Fruit fly (Drosophila melanogaster) whole organism, embryonic: ENCODE results near the gene prt.
A peak's percentile ranks its signal among the peaks of the same experiment; 100 is the strongest.

Experiments
- Ada2b ChIP-seq: fragments of 200-800 bp; sonication (Bioruptor generic); IDR thresholded peaks from 2 replicates; pipeline ENCODE4 v1.3.6; 2022; ENCODE audit warnings: missing biosample characterization, missing genetic modification characterization
- Asciz ChIP-seq: fragments of 200-800 bp; sonication (Bioruptor generic); optimal IDR thresholded peaks from 2 replicates; lab custom pipeline; 2017; ENCODE audit warnings: missing biosample characterization, mild to moderate bottlenecking, missing genetic modification characterization, missing genetic modification reagents
- CG10654 ChIP-seq: fragments of 200-800 bp; sonication (Bioruptor generic); optimal IDR thresholded peaks from 2 replicates; lab custom pipeline; 2016; ENCODE audit warnings: missing biosample characterization, missing genetic modification characterization
- CG12942 ChIP-seq: fragments of 200-800 bp; sonication (Bioruptor generic); optimal IDR thresholded peaks from 3 replicates; lab custom pipeline; 2016; ENCODE audit warnings: missing biosample characterization, missing genetic modification characterization
- CG14441 ChIP-seq: fragments of 200-800 bp; sonication (Bioruptor generic); IDR thresholded peaks from 2 replicates; pipeline ENCODE4 v1.3.6; 2022; ENCODE audit warnings: missing biosample characterization, missing genetic modification characterization
- CG18011 ChIP-seq: fragments of 200-800 bp; sonication (Bioruptor generic); optimal IDR thresholded peaks from 2 replicates; lab custom pipeline; 2017; ENCODE audit warnings: missing biosample characterization, missing genetic modification characterization, mild to moderate bottlenecking, moderate library complexity, missing genotype
- CG18764 ChIP-seq: fragments of 200-800 bp; sonication (Bioruptor generic); optimal IDR thresholded peaks from 3 replicates; lab custom pipeline; 2016; ENCODE audit warnings: missing biosample characterization, missing genetic modification characterization
- CG2129 ChIP-seq: fragments of 200-800 bp; sonication (Bioruptor generic); IDR thresholded peaks from 2 replicates; pipeline ENCODE4 v1.3.6; 2022; ENCODE audit warnings: missing biosample characterization, missing genetic modification characterization; ENCODE audit not compliant: partially characterized antibody
- CG32532 ChIP-seq: fragments of 200-800 bp; sonication (Bioruptor generic); IDR thresholded peaks from 2 replicates; pipeline ENCODE4 v1.3.6; 2022; ENCODE audit warnings: missing biosample characterization, missing genetic modification characterization
- CG3838 ChIP-seq: fragments of 200-800 bp; sonication (Bioruptor generic); optimal IDR thresholded peaks from 3 replicates; lab custom pipeline; 2016; ENCODE audit warnings: missing biosample characterization, missing genetic modification characterization
- CG6272 ChIP-seq: fragments of 200-800 bp; sonication (Bioruptor generic); IDR thresholded peaks from 2 replicates; pipeline ENCODE4 v1.3.6; 2022; ENCODE audit warnings: missing biosample characterization, missing genetic modification characterization
- CG8290 ChIP-seq, 3 experiments: fragments of 200-800 bp; sonication (Bioruptor generic); optimal IDR thresholded peaks; 2 replicates each; lab custom pipeline; 2016 to 2019; ENCODE audit warnings: missing biosample characterization in 3 of 3, missing genetic modification characterization in 3 of 3, mild to moderate bottlenecking in 2 of 3, moderate library complexity in 1 of 3
- CG8478 ChIP-seq: fragments of >200 bp; optimal IDR thresholded peaks from 2 replicates; lab custom pipeline; 2018
- CG8924 ChIP-seq: fragments of 200-800 bp; optimal IDR thresholded peaks from 3 replicates; lab custom pipeline; 2019; ENCODE audit warnings: missing biosample characterization, mild to moderate bottlenecking, missing genetic modification characterization, moderate library complexity
- CrebB ChIP-seq: fragments of 200-800 bp; sonication (Bioruptor generic); optimal IDR thresholded peaks from 3 replicates; lab custom pipeline; 2018; ENCODE audit warnings: missing biosample characterization, mild to moderate bottlenecking, missing genetic modification characterization
- D19A ChIP-seq: fragments of 200-800 bp; optimal IDR thresholded peaks from 3 replicates; lab custom pipeline; 2019; ENCODE audit warnings: missing biosample characterization, mild to moderate bottlenecking, missing genetic modification characterization, moderate library complexity
- Dip3 ChIP-seq: fragments of 200-800 bp; sonication (Bioruptor generic); optimal IDR thresholded peaks from 3 replicates; lab custom pipeline; 2016; ENCODE audit warnings: missing biosample characterization, missing genetic modification characterization
- Eip74EF ChIP-seq, 2 experiments: fragments of 200-800 bp in 1 of 2; fragments of >200 bp in 1 of 2; sonication (Bioruptor generic) in 1 of 2; optimal IDR thresholded peaks; 2 replicates each; lab custom pipeline; 2017 to 2019; ENCODE audit warnings: missing biosample characterization in 2 of 2, missing genetic modification characterization in 2 of 2, mild to moderate bottlenecking in 1 of 2, moderate library complexity in 1 of 2
- Fer2 ChIP-seq: fragments of 200-800 bp; sonication (Bioruptor generic); optimal IDR thresholded peaks from 2 replicates; lab custom pipeline; 2018; ENCODE audit warnings: missing biosample characterization, mild to moderate bottlenecking, missing genetic modification characterization, moderate library complexity
- Hand ChIP-seq: fragments of 200-800 bp; sonication (Bioruptor generic); optimal IDR thresholded peaks from 2 replicates; lab custom pipeline; 2017; ENCODE audit warnings: mild to moderate bottlenecking, missing biosample characterization, missing genetic modification reagents, missing genetic modification characterization
- Hr3 ChIP-seq: fragments of 200-800 bp; sonication (Bioruptor generic); optimal IDR thresholded peaks from 3 replicates; lab custom pipeline; 2016; ENCODE audit warnings: missing biosample characterization, missing genetic modification characterization
- Hsf ChIP-seq: fragments of 200-800 bp; sonication (Bioruptor generic); optimal IDR thresholded peaks from 3 replicates; lab custom pipeline; 2016; ENCODE audit warnings: missing biosample characterization, missing genetic modification characterization
- Kr ChIP-seq: fragments of 200-800 bp; sonication (Bioruptor generic); optimal IDR thresholded peaks from 2 replicates; lab custom pipeline; 2017; ENCODE audit warnings: missing biosample characterization, mild to moderate bottlenecking, missing genetic modification characterization
- Lim3 ChIP-seq: fragments of 200-800 bp; sonication (Bioruptor generic); IDR thresholded peaks from 2 replicates; pipeline ENCODE4 v1.3.6; 2022; ENCODE audit warnings: missing biosample characterization, missing genetic modification characterization
- Mrtf ChIP-seq: fragments of 200-800 bp; sonication (Bioruptor generic); IDR thresholded peaks from 3 replicates; pipeline ENCODE4 v1.3.6; 2022; ENCODE audit warnings: missing biosample characterization, missing genetic modification characterization
- NFAT ChIP-seq: fragments of 200-800 bp; sonication (Bioruptor generic); IDR thresholded peaks from 2 replicates; pipeline ENCODE4 v1.3.6; 2022; ENCODE audit warnings: missing biosample characterization, missing genetic modification characterization
- Spps ChIP-seq: fragments of 200-800 bp; sonication (Bioruptor generic); optimal IDR thresholded peaks from 2 replicates; lab custom pipeline; 2018; ENCODE audit warnings: missing biosample characterization, mild to moderate bottlenecking, missing genetic modification characterization
- Vsx1 ChIP-seq: fragments of 200-800 bp; sonication (Bioruptor generic); optimal IDR thresholded peaks from 2 replicates; lab custom pipeline; 2017; ENCODE audit warnings: missing biosample characterization, mild to moderate bottlenecking, missing genetic modification characterization, missing genetic modification reagents
- Xrp1 ChIP-seq: fragments of 200-800 bp; sonication (Bioruptor generic); IDR thresholded peaks from 2 replicates; pipeline ENCODE4 v1.3.6; 2022; ENCODE audit warnings: missing biosample characterization, missing genetic modification characterization
- aop ChIP-seq: fragments of 200-800 bp; sonication (Bioruptor generic); IDR thresholded peaks from 2 replicates; pipeline ENCODE4 v1.3.6; 2022; ENCODE audit warnings: missing biosample characterization, missing genetic modification characterization
- cad ChIP-seq: fragments of >200 bp; optimal IDR thresholded peaks from 2 replicates; lab custom pipeline; 2017; ENCODE audit warnings: missing biosample characterization, missing genetic modification characterization
- cato ChIP-seq: fragments of 200-800 bp; sonication (Bioruptor generic); optimal IDR thresholded peaks from 2 replicates; lab custom pipeline; 2016; ENCODE audit warnings: missing biosample characterization, missing genetic modification characterization, borderline replicate concordance
- chn ChIP-seq: fragments of 200-800 bp; sonication (Bioruptor generic); optimal IDR thresholded peaks from 2 replicates; lab custom pipeline; 2016; ENCODE audit warnings: missing biosample characterization, missing genetic modification characterization
- dati ChIP-seq: fragments of 200-800 bp; sonication (Bioruptor generic); IDR thresholded peaks from 2 replicates; pipeline ENCODE4 v1.3.6; 2022; ENCODE audit warnings: missing biosample characterization, missing genetic modification characterization
- en ChIP-seq: fragments of 200-800 bp; sonication (Bioruptor generic); optimal IDR thresholded peaks from 2 replicates; lab custom pipeline; 2016; ENCODE audit warnings: missing biosample characterization, missing genetic modification characterization
- ewg ChIP-seq: fragments of 200-800 bp; sonication (Bioruptor generic); optimal IDR thresholded peaks from 3 replicates; lab custom pipeline; 2017; ENCODE audit warnings: mild to moderate bottlenecking, missing biosample characterization, missing genetic modification reagents, missing genetic modification characterization
- gsb-n ChIP-seq: fragments of 200-800 bp; sonication (Bioruptor generic); optimal IDR thresholded peaks from 3 replicates; lab custom pipeline; 2018; ENCODE audit warnings: missing biosample characterization, mild to moderate bottlenecking, missing genetic modification characterization
- hbn ChIP-seq: fragments of 200-800 bp; sonication (Bioruptor generic); IDR thresholded peaks from 2 replicates; pipeline ENCODE4 v1.3.6; 2022; ENCODE audit warnings: missing biosample characterization, missing genetic modification characterization; ENCODE audit not compliant: partially characterized antibody
- knrl ChIP-seq: fragments of 200-800 bp; sonication (Bioruptor generic); IDR thresholded peaks from 3 replicates; pipeline ENCODE4 v1.3.6; 2022; ENCODE audit warnings: missing biosample characterization, missing genetic modification characterization; ENCODE audit not compliant: partially characterized antibody
- ro ChIP-seq: fragments of 200-800 bp; sonication (Bioruptor generic); IDR thresholded peaks from 2 replicates; pipeline ENCODE4 v1.3.6; 2022; ENCODE audit warnings: missing biosample characterization, missing genetic modification characterization
- row ChIP-seq: fragments of 200-800 bp; sonication (Bioruptor generic); IDR thresholded peaks from 3 replicates; pipeline ENCODE4 v1.3.6; 2022; ENCODE audit warnings: missing biosample characterization, missing genetic modification characterization
- sim ChIP-seq: fragments of 200-800 bp; sonication (Bioruptor generic); IDR thresholded peaks from 2 replicates; pipeline ENCODE4 v1.3.6; 2022; ENCODE audit warnings: missing biosample characterization, missing genetic modification characterization
- sisA ChIP-seq: fragments of 200-800 bp; sonication (Bioruptor generic); IDR thresholded peaks from 2 replicates; pipeline ENCODE4 v1.3.6; 2022; ENCODE audit warnings: missing biosample characterization, missing genetic modification characterization
- tgo ChIP-seq: fragments of 200-800 bp; sonication (Bioruptor generic); IDR thresholded peaks from 3 replicates; pipeline ENCODE4 v1.3.6; 2022; ENCODE audit warnings: missing biosample characterization, missing genetic modification characterization
- tll ChIP-seq, 2 experiments: fragments of 200-800 bp in 1 of 2; fragments of >200 bp in 1 of 2; sonication (Bioruptor generic) in 1 of 2; optimal IDR thresholded peaks; 2 replicates each; lab custom pipeline; 2017 to 2019; ENCODE audit warnings: missing biosample characterization in 2 of 2, missing genetic modification characterization in 2 of 2, mild to moderate bottlenecking in 1 of 2, moderate library complexity in 1 of 2
- twi ChIP-seq: fragments of 200-800 bp; optimal IDR thresholded peaks from 2 replicates; lab custom pipeline; 2019; ENCODE audit warnings: missing biosample characterization, mild to moderate bottlenecking, missing genetic modification characterization, moderate library complexity
- usp ChIP-seq: fragments of >200 bp; optimal IDR thresholded peaks from 2 replicates; lab custom pipeline; 2017; ENCODE audit warnings: missing biosample characterization, missing genetic modification characterization
- vvl ChIP-seq: fragments of 200-800 bp; sonication (Bioruptor generic); IDR thresholded peaks from 2 replicates; pipeline ENCODE4 v1.3.6; 2022; ENCODE audit warnings: missing biosample characterization, missing genetic modification characterization

Gene prt

DNA sequence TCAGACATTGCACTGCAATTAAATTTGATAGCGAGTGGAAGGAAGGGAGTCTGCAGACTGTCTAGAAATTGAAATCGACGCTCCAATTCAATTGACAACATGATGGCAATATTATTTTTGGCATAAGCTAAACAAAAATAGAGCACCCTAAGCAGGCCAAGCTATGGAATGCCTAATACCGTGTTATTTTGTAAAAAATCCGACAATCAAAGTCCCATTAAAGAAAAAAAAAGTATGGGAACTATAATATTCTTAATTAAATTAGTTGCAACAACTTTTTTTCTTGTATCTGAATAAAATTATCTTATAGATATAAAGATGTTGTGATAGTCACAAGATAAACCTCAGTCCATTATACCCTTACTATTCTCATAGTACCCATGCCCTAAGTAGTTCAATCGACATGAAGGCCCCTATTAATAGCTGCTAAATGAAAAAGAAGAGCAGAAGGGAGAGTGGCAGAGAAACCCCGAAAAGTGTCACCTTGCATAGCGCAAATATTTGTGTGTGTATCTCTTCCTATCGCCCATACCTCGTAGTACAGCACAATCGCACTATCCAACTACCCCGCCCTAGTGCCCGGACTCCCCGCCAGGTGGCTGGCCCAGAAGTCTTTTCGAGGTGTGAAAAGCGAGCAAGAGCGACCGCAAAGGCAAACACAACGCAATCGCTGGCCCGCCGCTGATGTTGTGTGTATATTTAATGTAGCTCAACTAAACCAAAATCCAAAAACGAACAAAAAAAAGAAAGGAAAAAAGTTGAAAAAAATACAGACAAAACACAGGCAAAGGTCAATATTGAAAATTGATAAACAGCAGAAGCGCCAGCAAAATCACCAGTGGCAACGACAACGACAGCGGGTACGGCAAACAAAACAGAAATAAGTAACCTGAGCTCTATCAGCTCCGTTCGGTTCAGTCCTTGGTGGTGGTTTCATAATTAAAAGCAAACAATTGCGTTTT, 41.2 kb downstream of the prt start (continued):
- peak; percentile 37 for TF ChIP-seq Hsf (GFP tag; lab: Kevin White, UChicago)
- TF ChIP-seq cato (GFP tag; lab: Kevin White, UChicago), result peak; percentile 6
- TF ChIP-seq CG3838 (GFP tag; lab: Kevin White, UChicago), result peak; percentile 72
- TF ChIP-seq sisA (GFP tag; lab: Robert Waterston, UW), result no peak
- no peak for TF ChIP-seq chn (GFP tag; lab: Kevin White, UChicago)
- peak; percentile 97 for TF ChIP-seq Kr
- peak; percentile 50 for TF ChIP-seq twi (tag; lab: Kevin White, UChicago)
- TF ChIP-seq ro, result no peak
- no peak for TF ChIP-seq hbn (GFP tag; lab: Robert Waterston, UW)
- peak; percentile 12 for TF ChIP-seq D19A
- TF ChIP-seq CG8290 (GFP tag; optimal IDR thresholded peaks at IDR 0.05; lab: Kevin White, UChicago), result peak; percentile 75
- TF ChIP-seq CG8290 (tag; optimal IDR thresholded peaks at IDR 0.05; lab: Kevin White, UChicago), result peak; percentile 49 to 92
- TF ChIP-seq cad, result no peak
- TF ChIP-seq gsb-n (tag; lab: Kevin White, UChicago), result peak; percentile 84
- peak; percentile 46 for TF ChIP-seq en (GFP tag; lab: Kevin White, UChicago)
- no peak; the same call in 1 of the 2 replicates for TF ChIP-seq Ada2b (GFP tag; lab: Robert Waterston, UW)
- peak; percentile 58 for TF ChIP-seq ewg
- TF ChIP-seq vvl, result peak; percentile 13; the same call in 1 of the 2 replicates
- peak; percentile 63 for TF ChIP-seq CG8924 (tag; lab: Kevin White, UChicago)
- TF ChIP-seq CG10654 (GFP tag; lab: Kevin White, UChicago), result peak; percentile 22
- no peak for TF ChIP-seq Hr3 (GFP tag; lab: Kevin White, UChicago)
- peak; percentile 28 for TF ChIP-seq CG18764
- no peak for TF ChIP-seq CG8478
- TF ChIP-seq Eip74EF (GFP tag; optimal IDR thresholded peaks at IDR 0.05; lab: Kevin White, UChicago), result peak in 1 of 2 experiments; percentile 25
- peak; percentile 72 for TF ChIP-seq row
- peak; percentile 37 for TF ChIP-seq Spps (tag; lab: Kevin White, UChicago)
- no peak for TF ChIP-seq CG14441
- no peak for TF ChIP-seq aop
- TF ChIP-seq sim (GFP tag; lab: Robert Waterston, UW), result 0 out of 2 replicates have a peak, but pooled peaks have one; percentile 37
- TF ChIP-seq tll (GFP tag; optimal IDR thresholded peaks at IDR 0.05; lab: Kevin White, UChicago), result peak in 1 of 2 experiments; percentile 76
- TF ChIP-seq Lim3 (GFP tag; lab: Robert Waterston, UW), result no peak
- 0 out of 3 replicates have a peak, but pooled peaks have one; percentile 19 for TF ChIP-seq tgo
- TF ChIP-seq knrl, result no peak
- TF ChIP-seq CG6272 (GFP tag; lab: Robert Waterston, UW), result no peak
- peak; percentile 69 for TF ChIP-seq Xrp1 (GFP tag; lab: Robert Waterston, UW)
- TF ChIP-seq CG12942 (GFP tag; lab: Kevin White, UChicago), result peak; percentile 56
- TF ChIP-seq Mrtf (GFP tag; lab: Robert Waterston, UW), result no peak
- peak; percentile 34 for TF ChIP-seq Hand (GFP tag; lab: Kevin White, UChicago)
- no peak for TF ChIP-seq NFAT (GFP tag; lab: Robert Waterston, UW)
- peak; percentile 75 for TF ChIP-seq CrebB
- TF ChIP-seq CG2129 (GFP tag; lab: Robert Waterston, UW), result no peak
- TF ChIP-seq Vsx1 (GFP tag; lab: Kevin White, UChicago), result peak; percentile 79
- TF ChIP-seq CG32532 (GFP tag; lab: Robert Waterston, UW), result peak; percentile 34; the same call in 1 of the 2 replicates
- TF ChIP-seq Dip3 (GFP tag; lab: Kevin White, UChicago), result peak; percentile 17
- no peak for TF ChIP-seq usp (GFP tag; lab: Kevin White, UChicago)
- TF ChIP-seq Fer2, result no peak
- TF ChIP-seq dati (GFP tag; lab: Robert Waterston, UW), result no peak
- TF ChIP-seq Asciz (GFP tag; lab: Kevin White, UChicago), result peak; percentile 84
- peak; percentile 6 for TF ChIP-seq CG18011 (GFP tag; lab: Kevin White, UChicago)
